Fruit fly (Drosophila melanogaster) S2 (cell line): Measurements from ENCODE around the gene CG8301.

Experiments used
- CG8478 ChIP-seq: fragments of >200 bp; optimal IDR thresholded peaks from 2 replicates; lab custom pipeline; 2018
- CTCF ChIP-seq, 2 experiments: fragments of >200 bp; optimal IDR thresholded peaks; 2 replicates each; lab custom pipeline; 2018

- no peak for TF ChIP-seq CTCF (optimal IDR thresholded peaks at IDR 0.05; lab: Kevin White, UChicago)
- no peak for TF ChIP-seq CG8478 (lab: Kevin White, UChicago)
Observed at dm6 chr3R:9550265-9551012, 30.7 kb upstream of the CG8301 start.
